Fruit fly (Drosophila melanogaster) whole organism, pupa: ENCODE measurements around the gene DPCoAC.

ENCODE experiments used
- CG13204 ChIP-seq: fragments of 200-800 bp; sonication (Bioruptor generic); optimal IDR thresholded peaks from 2 replicates; lab custom pipeline; 2018; ENCODE audit warnings: missing biosample characterization, mild to moderate bottlenecking, missing genetic modification characterization, moderate library complexity
- CG15710 ChIP-seq: fragments of 200-800 bp; sonication (Bioruptor generic); optimal IDR thresholded peaks from 2 replicates; lab custom pipeline; 2018; ENCODE audit warnings: missing biosample characterization, mild to moderate bottlenecking, missing genetic modification characterization, moderate library complexity
- CG17806 ChIP-seq: fragments of 200-800 bp; sonication (Bioruptor generic); optimal IDR thresholded peaks from 2 replicates; lab custom pipeline; 2018; ENCODE audit warnings: missing biosample characterization, mild to moderate bottlenecking, missing genetic modification characterization, moderate library complexity
- CG32121 ChIP-seq: fragments of 200-800 bp; sonication (Bioruptor generic); IDR thresholded peaks from 2 replicates; pipeline ENCODE4 v1.3.6; 2022; ENCODE audit warnings: missing biosample characterization, missing genetic modification characterization
- CG34367 ChIP-seq: fragments of 200-800 bp; sonication (Bioruptor generic); optimal IDR thresholded peaks from 2 replicates; lab custom pipeline; 2018; ENCODE audit warnings: missing biosample characterization, mild to moderate bottlenecking, missing genetic modification characterization
- CG8159 ChIP-seq: fragments of 200-800 bp; sonication (Bioruptor generic); optimal IDR thresholded peaks from 3 replicates; lab custom pipeline; 2018; ENCODE audit warnings: missing biosample characterization, mild to moderate bottlenecking, missing genetic modification characterization, moderate library complexity
- CG8301 ChIP-seq: fragments of 200-800 bp; sonication (Bioruptor generic); optimal IDR thresholded peaks from 2 replicates; lab custom pipeline; 2018; ENCODE audit warnings: missing biosample characterization, mild to moderate bottlenecking, missing genetic modification characterization
- CG9948 ChIP-seq: fragments of 200-800 bp; sonication (Bioruptor generic); optimal IDR thresholded peaks from 2 replicates; lab custom pipeline; 2018; ENCODE audit warnings: missing biosample characterization, mild to moderate bottlenecking, missing genetic modification characterization, moderate library complexity
- EcR ChIP-seq: fragments of 200-800 bp; sonication (Bioruptor generic); optimal IDR thresholded peaks from 3 replicates; lab custom pipeline; 2019; ENCODE audit warnings: missing biosample characterization, missing genetic modification characterization, mild to moderate bottlenecking, moderate library complexity, missing genetic modification reagents
- Ets98B ChIP-seq: fragments of 200-800 bp; sonication (Bioruptor generic); IDR thresholded peaks from 2 replicates; pipeline ENCODE4 v1.3.6; 2022; ENCODE audit warnings: missing biosample characterization, missing genetic modification characterization
- Pif1B ChIP-seq: fragments of 200-800 bp; sonication (Bioruptor generic); optimal IDR thresholded peaks from 3 replicates; lab custom pipeline; 2016; ENCODE audit warnings: missing biosample characterization, missing genetic modification characterization
- Snoo ChIP-seq: fragments of 200-800 bp; sonication (Bioruptor generic); optimal IDR thresholded peaks from 3 replicates; lab custom pipeline; 2017; ENCODE audit warnings: missing biosample characterization, mild to moderate bottlenecking, missing genetic modification characterization, inconsistent platforms
- fd96Ca ChIP-seq: fragments of 200-800 bp; sonication (Bioruptor generic); IDR thresholded peaks from 3 replicates; pipeline ENCODE4 v1.3.6; 2022; ENCODE audit warnings: missing biosample characterization, missing genetic modification characterization

- no peak for TF ChIP-seq Pif1B (GFP tag; lab: Kevin White, UChicago)
- no peak for TF ChIP-seq CG8301 (tag; lab: Kevin White, UChicago)
- no peak for TF ChIP-seq CG32121
- no peak for TF ChIP-seq EcR
- TF ChIP-seq CG34367 (tag; lab: Kevin White, UChicago): no peak
- no peak for TF ChIP-seq CG17806 (tag; lab: Kevin White, UChicago)
- no peak for TF ChIP-seq fd96Ca (GFP tag; lab: Robert Waterston, UW)
- no peak for TF ChIP-seq CG9948
- TF ChIP-seq CG8159 (tag; lab: Kevin White, UChicago): no peak
- no peak for TF ChIP-seq CG15710 (tag; lab: Kevin White, UChicago)
- no peak for TF ChIP-seq Snoo
- TF ChIP-seq Ets98B (GFP tag; lab: Robert Waterston, UW): no peak
- no peak for TF ChIP-seq CG13204 (GFP tag; lab: Kevin White, UChicago)
Measured at dm6 chr3R:20605078-20605477, 47.6 kb upstream of the DPCoAC start.
